Worm (Caenorhabditis elegans): ENCODE measurements around the gene unc-105.

unc-105 gene

ce11 chrII:8126132-8126531 is 9.9 kb downstream of the unc-105 start (continued):
- TF ChIP-seq C08G9.2 (tag; optimal IDR thresholded peaks at IDR 0.05) (no peak), ceh-2 (tag; optimal IDR thresholded peaks at IDR 0.05) (no peak), lim-6 (tag; optimal IDR thresholded peaks at IDR 0.05) (no peak), ceh-30 (tag; optimal IDR thresholded peaks at IDR 0.05) (no peak), elt-4 (tag; optimal IDR thresholded peaks at IDR 0.05) (no peak)

DNA sequence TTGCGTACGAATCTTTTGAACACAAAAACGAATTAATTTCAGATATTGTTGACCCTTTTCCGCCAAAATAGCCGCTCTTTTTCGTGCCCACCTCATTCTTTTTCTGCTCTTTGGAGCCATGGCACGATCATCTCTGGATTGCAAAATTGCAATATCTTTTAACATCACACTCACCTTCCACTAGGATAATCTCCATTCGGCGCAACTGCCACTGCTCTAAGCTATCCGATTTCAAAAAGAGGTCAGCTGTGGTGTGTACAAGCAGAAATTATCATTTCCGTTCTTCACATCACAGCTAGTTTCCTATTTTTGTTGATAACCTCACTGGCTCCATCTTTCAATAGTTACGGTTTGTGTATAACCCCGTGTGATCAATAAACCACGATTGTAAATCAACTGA is 10.4 kb downstream of the unc-105 start:
- peak; percentile 41 for TF ChIP-seq ceh-34 (tag; optimal IDR thresholded peaks at IDR 0.05)
- TF ChIP-seq che-1 (tag; optimal IDR thresholded peaks at IDR 0.05) = no peak
- TF ChIP-seq fkh-6 (tag; optimal IDR thresholded peaks at IDR 0.05) = no peak
- no peak for TF ChIP-seq ceh-9 (tag; optimal IDR thresholded peaks at IDR 0.05)

ce11 chrII:8127290-8127689 is 11.0 kb downstream of the unc-105 start:
- TF ChIP-seq elt-2 (tag; optimal IDR thresholded peaks at IDR 0.05) (peak; percentile 96), hlh-6 (tag; optimal IDR thresholded peaks at IDR 0.05) (no peak), tbx-2 (tag; optimal IDR thresholded peaks at IDR 0.05) (peak; percentile 8), zip-5 (tag; optimal IDR thresholded peaks at IDR 0.05) (no peak), ceh-22 (tag; optimal IDR thresholded peaks at IDR 0.05) (peak; percentile 64)

ce11 chrII:8127794-8128193 is 11.5 kb downstream of the unc-105 start:
- no peak for TF ChIP-seq odd-2 (tag; optimal IDR thresholded peaks at IDR 0.05)
- no peak for TF ChIP-seq ceh-2 (tag; optimal IDR thresholded peaks at IDR 0.05)
- TF ChIP-seq lin-11 (tag; optimal IDR thresholded peaks at IDR 0.05) = no peak
- no peak for TF ChIP-seq pha-2 (tag; optimal IDR thresholded peaks at IDR 0.05)
- TF ChIP-seq ceh-31 (tag; optimal IDR thresholded peaks at IDR 0.05) = no peak
- TF ChIP-seq ceh-48 (tag; optimal IDR thresholded peaks at IDR 0.05) = no peak
- TF ChIP-seq ceh-34 (tag; optimal IDR thresholded peaks at IDR 0.05) = no peak
- TF ChIP-seq gmeb-2 (tag; optimal IDR thresholded peaks at IDR 0.05) = no peak
- TF ChIP-seq zip-5 (tag; optimal IDR thresholded peaks at IDR 0.05) = no peak
- no peak for TF ChIP-seq pax-1 (tag; optimal IDR thresholded peaks at IDR 0.05)
- no peak for TF ChIP-seq pat-9 (tag; optimal IDR thresholded peaks at IDR 0.05)
- TF ChIP-seq ets-4 (tag; optimal IDR thresholded peaks at IDR 0.05) = no peak
- TF ChIP-seq che-1 (tag; optimal IDR thresholded peaks at IDR 0.05) = no peak
- no peak for TF ChIP-seq F13H6.1 (tag; optimal IDR thresholded peaks at IDR 0.05)
- no peak for TF ChIP-seq nhr-232 (tag; optimal IDR thresholded peaks at IDR 0.05)
- TF ChIP-seq ceh-19 (GFP tag; optimal IDR thresholded peaks at IDR 0.05) = no peak
- no peak for TF ChIP-seq tbx-2 (tag; optimal IDR thresholded peaks at IDR 0.05)
- no peak for TF ChIP-seq fkh-6 (tag; optimal IDR thresholded peaks at IDR 0.05)

- TF ChIP-seq syd-9 (tag; optimal IDR thresholded peaks at IDR 0.05) (peak; percentile 70), ceh-45 (GFP tag; IDR thresholded peaks at IDR 0.05) (peak; percentile 49; the same call in 1 of the 2 replicates), eyg-1 (tag; optimal IDR thresholded peaks at IDR 0.05) (no peak), K02D7.2 (tag; optimal IDR thresholded peaks at IDR 0.05) (no peak), mec-3 (tag; optimal IDR thresholded peaks at IDR 0.05; ENCODE audit: borderline replicate concordance) (peak; percentile 43), ceh-48 (tag; optimal IDR thresholded peaks at IDR 0.05) (peak; percentile 16), odd-2 (tag; optimal IDR thresholded peaks at IDR 0.05) (no peak), C08G9.2 (tag; optimal IDR thresholded peaks at IDR 0.05) (peak; percentile 31), C38D4.7 (GFP tag; optimal IDR thresholded peaks at IDR 0.05) (peak; percentile 28), pros-1 (tag; optimal IDR thresholded peaks at IDR 0.05) (peak; percentile 52), ceh-18 (tag; optimal IDR thresholded peaks at IDR 0.05) (peak; percentile 58), unc-55 (GFP tag; optimal IDR thresholded peaks at IDR 0.05) (no peak), unc-3 (GFP tag; conservative IDR thresholded peaks at IDR 0.05) (no peak), unc-3 (tag; optimal IDR thresholded peaks at IDR 0.05) (no peak), nfya-1 (tag; optimal IDR thresholded peaks at IDR 0.05) (peak; percentile 67), pat-9 (tag; optimal IDR thresholded peaks at IDR 0.05) (no peak), nhr-11 (tag; optimal IDR thresholded peaks at IDR 0.05) (no peak), sdc-2 (tag; optimal IDR thresholded peaks at IDR 0.05) (peak; percentile 72), pqm-1 (tag; optimal IDR thresholded peaks at IDR 0.05) (peak; percentile 38), hlh-13 (GFP tag; optimal IDR thresholded peaks at IDR 0.05) (no peak), lim-6 (tag; optimal IDR thresholded peaks at IDR 0.05) (no peak), npax-4 (tag; optimal IDR thresholded peaks at IDR 0.05) (no peak), hlh-6 (tag; optimal IDR thresholded peaks at IDR 0.05) (peak; percentile 72), ceh-2 (tag; optimal IDR thresholded peaks at IDR 0.05) (no peak), pha-4 (tag; optimal IDR thresholded peaks at IDR 0.05) (no peak)
Measured at ce11 chrII:8128273-8129039, 12.2 kb downstream of the unc-105 start.

All from whole organism, late embryonic.